Worm (Caenorhabditis elegans) whole organism, young adult: ENCODE results near the gene pola-1.

Experiments used
- B0261.1 ChIP-seq: sonication (generic microtip); optimal IDR thresholded peaks from 2 replicates; lab custom pipeline; 2016; ENCODE audit warnings: mild to moderate bottlenecking, missing genetic modification characterization, moderate library complexity, missing compliant biosample characterization
- B0336.3 ChIP-seq: fragments of 200-800 bp; sonication (Bioruptor generic); IDR thresholded peaks from 2 replicates; pipeline ENCODE4 v1.3.6; 2022; ENCODE audit warnings: missing genetic modification characterization, missing compliant biosample characterization
- C06A6.2 ChIP-seq: fragments of 200-800 bp; sonication (Bioruptor generic); conservative IDR thresholded peaks from 2 replicates; pipeline ENCODE4 v1.3.6; 2022; ENCODE audit warnings: missing genetic modification characterization, missing compliant biosample characterization
- C17E4.6 ChIP-seq: fragments of 200-800 bp; sonication (Bioruptor generic); IDR thresholded peaks from 2 replicates; pipeline ENCODE4 v1.3.6; 2022; ENCODE audit warnings: missing genetic modification reagents, missing genetic modification characterization, missing compliant biosample characterization
- D2030.7 ChIP-seq: fragments of 200-800 bp; sonication (Bioruptor generic); IDR thresholded peaks from 2 replicates; pipeline ENCODE4 v1.3.6; 2022; ENCODE audit warnings: missing genetic modification reagents, missing genetic modification characterization, missing compliant biosample characterization
- F10E7.11 ChIP-seq: sonication (generic microtip); optimal IDR thresholded peaks from 2 replicates; lab custom pipeline; 2017; ENCODE audit warnings: mild to moderate bottlenecking, missing genetic modification characterization, moderate library complexity, missing compliant biosample characterization
- F33H1.4 ChIP-seq: fragments of 200-800 bp; sonication (Bioruptor generic); IDR thresholded peaks from 2 replicates; pipeline ENCODE4 v1.3.6; 2022; ENCODE audit warnings: missing genetic modification reagents, missing genetic modification characterization, missing compliant biosample characterization
- F49E8.2 ChIP-seq: sonication (generic microtip); optimal IDR thresholded peaks from 3 replicates; lab custom pipeline; 2017; ENCODE audit warnings: missing genetic modification characterization, mild to moderate bottlenecking, missing compliant biosample characterization, antibody characterized with exemption, moderate library complexity; ENCODE audit not compliant: insufficient read depth
- F52B5.7 ChIP-seq: sonication (generic microtip); optimal IDR thresholded peaks from 2 replicates; lab custom pipeline; 2016; ENCODE audit warnings: mild to moderate bottlenecking, missing genetic modification characterization, missing compliant biosample characterization
- F57A8.1 ChIP-seq: fragments of 200-800 bp; sonication (Bioruptor generic); optimal IDR thresholded peaks from 2 replicates; lab custom pipeline; 2018; ENCODE audit warnings: mild to moderate bottlenecking, missing genetic modification characterization, moderate library complexity, missing compliant biosample characterization
- F57C9.4 ChIP-seq: sonication (generic microtip); optimal IDR thresholded peaks from 2 replicates; lab custom pipeline; 2017; ENCODE audit warnings: mild to moderate bottlenecking, missing genetic modification characterization, missing compliant biosample characterization
- K12H6.12 ChIP-seq: fragments of 200-800 bp; sonication (Bioruptor generic); optimal IDR thresholded peaks from 2 replicates; lab custom pipeline; 2018; ENCODE audit warnings: mild to moderate bottlenecking, missing genetic modification characterization, missing compliant biosample characterization
- Y79H2A.3 ChIP-seq: fragments of 200-800 bp; sonication (Bioruptor generic); conservative IDR thresholded peaks from 2 replicates; pipeline ENCODE4 v1.3.6; 2022; ENCODE audit warnings: missing genetic modification reagents, missing genetic modification characterization, missing compliant biosample characterization
- aptf-2 ChIP-seq: fragments of 200-800 bp; sonication (Bioruptor generic); conservative IDR thresholded peaks from 2 replicates; pipeline ENCODE4 v1.3.6; 2022; ENCODE audit warnings: missing genetic modification reagents, missing genetic modification characterization, missing compliant biosample characterization
- aptf-3 ChIP-seq: fragments of 200-800 bp; sonication (Bioruptor generic); IDR thresholded peaks from 2 replicates; pipeline ENCODE4 v1.3.6; 2022; ENCODE audit warnings: missing genetic modification characterization, missing compliant biosample characterization
- atf-7 ChIP-seq: sonication (generic microtip); optimal IDR thresholded peaks from 2 replicates; lab custom pipeline; 2017; ENCODE audit warnings: mild to moderate bottlenecking, missing genetic modification characterization, missing compliant biosample characterization
- bed-2 ChIP-seq: fragments of 200-800 bp; sonication (Bioruptor generic); IDR thresholded peaks from 2 replicates; pipeline ENCODE4 v1.3.6; 2022; ENCODE audit warnings: missing genetic modification reagents, missing genetic modification characterization, missing compliant biosample characterization
- cebp-1 ChIP-seq, 2 experiments: fragments of 200-800 bp in 1 of 2; sonication (Bioruptor generic) in 1 of 2; sonication (generic microtip) in 1 of 2; IDR thresholded peaks in 1 of 2; optimal IDR thresholded peaks in 1 of 2; 2 replicates each; pipeline versions ENCODE4 v1.3.6 to Lab custom; 2017 to 2022; ENCODE audit warnings: missing compliant biosample characterization in 2 of 2, missing genetic modification characterization in 2 of 2, mild to moderate bottlenecking in 1 of 2, missing genetic modification reagents in 1 of 2, moderate library complexity in 1 of 2
- ceh-27 ChIP-seq: fragments of 200-800 bp; sonication (Bioruptor generic); optimal IDR thresholded peaks from 2 replicates; lab custom pipeline; 2018; ENCODE audit warnings: mild to moderate bottlenecking, missing genetic modification characterization, moderate library complexity, missing compliant biosample characterization
- die-1 ChIP-seq: sonication (generic microtip); optimal IDR thresholded peaks from 2 replicates; lab custom pipeline; 2016; ENCODE audit warnings: missing genotype, mild to moderate bottlenecking, missing genetic modification characterization, missing compliant biosample characterization
- dpl-1 ChIP-seq: fragments of 150-350 bp; optimal IDR thresholded peaks from 2 replicates; lab custom pipeline; 2014; ENCODE audit warnings: missing biosample characterization, missing genetic modification reagents, missing genetic modification characterization
- ekl-4 ChIP-seq: fragments of 200-800 bp; sonication (Bioruptor generic); IDR thresholded peaks from 2 replicates; pipeline ENCODE4 v1.3.6; 2022; ENCODE audit warnings: missing genetic modification reagents, missing genetic modification characterization, missing compliant biosample characterization
- hlh-12 ChIP-seq: sonication (generic microtip); optimal IDR thresholded peaks from 2 replicates; lab custom pipeline; 2016; ENCODE audit warnings: missing genetic modification characterization, missing compliant biosample characterization
- hsf-1 ChIP-seq: fragments of 200-800 bp; sonication (Bioruptor generic); IDR thresholded peaks from 2 replicates; pipeline ENCODE4 v1.3.6; 2022; ENCODE audit warnings: missing genetic modification reagents, missing genetic modification characterization, missing compliant biosample characterization
- let-607 ChIP-seq, 2 experiments: fragments of 200-800 bp in 1 of 2; sonication (Bioruptor generic) in 1 of 2; sonication (generic microtip) in 1 of 2; optimal IDR thresholded peaks; 2 replicates each; lab custom pipeline; 2016 to 2018; ENCODE audit warnings: mild to moderate bottlenecking in 2 of 2, missing compliant biosample characterization in 2 of 2, missing genetic modification characterization in 2 of 2, moderate library complexity in 2 of 2, missing genotype in 1 of 2
- lin-54 ChIP-seq: fragments of 200-800 bp; sonication (Bioruptor generic); optimal IDR thresholded peaks from 2 replicates; lab custom pipeline; 2018; ENCODE audit warnings: mild to moderate bottlenecking, missing genetic modification characterization, missing compliant biosample characterization
- lsl-1 ChIP-seq: fragments of 200-800 bp; sonication (Bioruptor generic); optimal IDR thresholded peaks from 2 replicates; lab custom pipeline; 2018; ENCODE audit warnings: mild to moderate bottlenecking, missing genetic modification characterization, moderate library complexity, missing compliant biosample characterization
- madf-6 ChIP-seq: fragments of 200-800 bp; sonication (Bioruptor generic); IDR thresholded peaks from 2 replicates; pipeline ENCODE4 v1.3.6; 2022; ENCODE audit warnings: missing genetic modification reagents, missing genetic modification characterization, missing compliant biosample characterization
- mes-4 ChIP-seq: sonication (generic microtip); optimal IDR thresholded peaks from 2 replicates; lab custom pipeline; 2016; ENCODE audit warnings: missing genotype, missing genetic modification characterization, missing compliant biosample characterization
- nfyb-1 ChIP-seq: fragments of 200-800 bp; sonication (Bioruptor generic); IDR thresholded peaks from 2 replicates; pipeline ENCODE4 v1.3.6; 2022; ENCODE audit warnings: missing genetic modification reagents, missing genetic modification characterization, missing compliant biosample characterization
- nhr-27 ChIP-seq: fragments of 200-800 bp; sonication (Bioruptor generic); optimal IDR thresholded peaks from 2 replicates; lab custom pipeline; 2018; ENCODE audit warnings: mild to moderate bottlenecking, missing genetic modification characterization, moderate library complexity, missing compliant biosample characterization
- repo-1 ChIP-seq: sonication (generic microtip); optimal IDR thresholded peaks from 2 replicates; lab custom pipeline; 2017; ENCODE audit warnings: mild to moderate bottlenecking, missing genetic modification characterization, missing compliant biosample characterization
- snpc-1.1 ChIP-seq: sonication (generic microtip); optimal IDR thresholded peaks from 2 replicates; lab custom pipeline; 2017; ENCODE audit warnings: missing genetic modification characterization, mild to moderate bottlenecking, missing compliant biosample characterization, antibody characterized with exemption, moderate library complexity, missing genotype, missing genetic modification reagents; ENCODE audit not compliant: insufficient read depth
- tbp1 ChIP-seq: fragments of 200-800 bp; sonication (Bioruptor generic); optimal IDR thresholded peaks from 2 replicates; lab custom pipeline; 2018; ENCODE audit warnings: mild to moderate bottlenecking, missing genetic modification characterization, missing compliant biosample characterization
- tbx-9 ChIP-seq: sonication (generic microtip); optimal IDR thresholded peaks from 2 replicates; lab custom pipeline; 2016; ENCODE audit warnings: borderline replicate concordance, missing genetic modification characterization, inconsistent platforms, missing compliant biosample characterization
- unc-62 ChIP-seq: fragments of 150-350 bp; optimal IDR thresholded peaks from 2 replicates; lab custom pipeline; 2014; ENCODE audit warnings: missing biosample characterization, missing genetic modification reagents, missing genetic modification characterization
- xnd-1 ChIP-seq: sonication (generic microtip); optimal IDR thresholded peaks from 2 replicates; lab custom pipeline; 2016; ENCODE audit warnings: missing genotype, missing genetic modification reagents, missing genetic modification characterization, missing compliant biosample characterization
- zim-3 ChIP-seq: sonication (generic microtip); optimal IDR thresholded peaks from 2 replicates; lab custom pipeline; 2017; ENCODE audit warnings: mild to moderate bottlenecking, missing genetic modification characterization, moderate library complexity, missing compliant biosample characterization
- ztf-18 ChIP-seq: sonication (generic microtip); optimal IDR thresholded peaks from 2 replicates; lab custom pipeline; 2016; ENCODE audit warnings: missing genotype, mild to moderate bottlenecking, missing genetic modification characterization, missing compliant biosample characterization
- ztf-22 ChIP-seq: fragments of 200-800 bp; sonication (Bioruptor generic); optimal IDR thresholded peaks from 2 replicates; lab custom pipeline; 2018; ENCODE audit warnings: mild to moderate bottlenecking, missing genetic modification characterization, moderate library complexity, missing compliant biosample characterization
- ztf-25 ChIP-seq: fragments of 200-800 bp; sonication (Bioruptor generic); IDR thresholded peaks from 2 replicates; pipeline ENCODE4 v1.3.6; 2022; ENCODE audit warnings: missing genetic modification reagents, missing genetic modification characterization, missing compliant biosample characterization
- ztf-26 ChIP-seq: sonication (generic microtip); optimal IDR thresholded peaks from 2 replicates; lab custom pipeline; 2017; ENCODE audit warnings: missing genetic modification characterization, missing compliant biosample characterization

pola-1 gene

DNA sequence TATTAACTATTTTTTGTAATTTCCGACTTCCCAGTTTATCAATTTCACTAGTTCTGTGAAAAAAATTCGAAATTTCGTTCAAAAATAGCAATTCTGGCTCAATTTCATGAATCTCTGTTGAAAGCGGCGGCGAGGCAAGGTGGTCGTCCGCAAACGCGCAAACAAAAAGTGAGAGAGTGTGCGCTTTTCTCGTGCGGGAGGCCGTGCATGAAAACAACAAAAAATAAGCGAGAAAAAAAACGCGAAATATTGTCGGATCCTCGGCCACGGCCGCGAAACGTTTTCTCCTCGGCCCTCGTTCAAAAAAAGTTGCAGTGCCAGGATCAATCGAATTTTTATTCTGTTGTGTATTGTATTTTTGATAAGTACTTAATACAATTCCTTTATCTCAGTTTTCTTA, 29.5 kb upstream of the pola-1 start (continued):
- TF ChIP-seq ekl-4 (GFP tag; lab: Robert Waterston, UW) (0 out of 2 replicates have a peak, but pooled peaks have one; percentile 38), ztf-25 (GFP tag; lab: Robert Waterston, UW) (0 out of 2 replicates have a peak, but pooled peaks have one; percentile 41), snpc-1.1 (tag; lab: Kevin White, UChicago) (no peak), lin-54 (GFP tag; lab: Kevin White, UChicago) (peak; percentile 59), F57A8.1 (GFP tag; lab: Kevin White, UChicago) (no peak), let-607 (tag; optimal IDR thresholded peaks at IDR 0.05; lab: Kevin White, UChicago) (peak in 1 of 2 experiments; percentile 5), ztf-22 (GFP tag; lab: Kevin White, UChicago) (no peak), cebp-1 (GFP tag; IDR thresholded peaks at IDR 0.05; lab: Robert Waterston, UW) (no peak), cebp-1 (tag; optimal IDR thresholded peaks at IDR 0.05; lab: Kevin White, UChicago) (peak; percentile 71), aptf-3 (GFP tag; lab: Robert Waterston, UW) (no peak), unc-62 (GFP tag; lab: Kevin White, UChicago) (no peak), K12H6.12 (tag; lab: Kevin White, UChicago) (peak; percentile 55), nfyb-1 (GFP tag; lab: Robert Waterston, UW) (0 out of 2 replicates have a peak, but pooled peaks have one; percentile 61)

- TF ChIP-seq atf-7 (tag; lab: Kevin White, UChicago) = no peak
- TF ChIP-seq bed-2 = no peak
- TF ChIP-seq nfyb-1 (GFP tag; lab: Robert Waterston, UW) = no peak
- peak; percentile 39 for TF ChIP-seq xnd-1
- no peak for TF ChIP-seq hsf-1 (GFP tag; lab: Robert Waterston, UW)
- TF ChIP-seq D2030.7 (GFP tag; lab: Robert Waterston, UW) = peak; percentile 24; the same call in 1 of the 2 replicates
- TF ChIP-seq mes-4 (tag; lab: Kevin White, UChicago) = no peak
- TF ChIP-seq lsl-1 (GFP tag; lab: Kevin White, UChicago) = peak; percentile 52
- peak; percentile 40; the same call in 1 of the 2 replicates for TF ChIP-seq madf-6 (GFP tag; lab: Robert Waterston, UW)
- peak; percentile 1 for TF ChIP-seq lin-54 (GFP tag; lab: Kevin White, UChicago)
- no peak for TF ChIP-seq F49E8.2
- TF ChIP-seq B0261.1 (tag; lab: Kevin White, UChicago) = no peak
- no peak for TF ChIP-seq hlh-12
- peak; percentile 64 for TF ChIP-seq F33H1.4 (GFP tag; lab: Robert Waterston, UW)
- no peak for TF ChIP-seq ztf-26 (tag; lab: Kevin White, UChicago)
- TF ChIP-seq, all 124 proteins: peak for 6
Observed at ce11 chrIII:11113845-11114244, 28.4 kb upstream of the pola-1 start.

DNA sequence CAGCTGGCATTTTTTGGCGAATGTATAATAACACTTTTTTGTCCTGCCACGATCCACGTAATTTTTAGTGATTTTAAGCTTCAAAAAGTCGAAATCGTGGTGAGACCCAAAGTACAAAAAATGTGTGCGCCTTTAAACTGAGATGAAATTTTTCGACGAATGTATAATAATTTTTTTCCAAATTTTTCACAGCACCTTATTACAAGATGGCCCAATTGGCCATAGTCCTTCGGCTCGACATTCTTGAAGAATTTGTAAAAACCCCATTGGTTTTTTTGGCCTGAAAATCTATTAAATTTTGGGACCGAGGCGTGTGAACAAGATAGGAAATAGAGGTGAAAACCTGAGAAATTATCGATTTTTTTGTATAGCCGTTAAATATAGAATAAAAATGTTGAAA, 26.3 kb upstream of the pola-1 start:
- TF ChIP-seq tbx-9 (no peak), C17E4.6 (GFP tag; lab: Robert Waterston, UW) (no peak), C06A6.2 (GFP tag; lab: Robert Waterston, UW) (no peak), repo-1 (tag; lab: Kevin White, UChicago) (no peak), ztf-18 (no peak), tbp1 (GFP tag; lab: Kevin White, UChicago) (no peak), aptf-2 (no peak), ceh-27 (GFP tag; lab: Kevin White, UChicago) (no peak), B0336.3 (GFP tag; lab: Robert Waterston, UW) (no peak), die-1 (tag; lab: Kevin White, UChicago) (no peak), F33H1.4 (GFP tag; lab: Robert Waterston, UW) (no peak), F49E8.2 (no peak), Y79H2A.3 (no peak), nhr-27 (no peak), K12H6.12 (tag; lab: Kevin White, UChicago) (no peak), F52B5.7 (tag; lab: Kevin White, UChicago) (no peak), F10E7.11 (tag; lab: Kevin White, UChicago) (no peak), zim-3 (tag; lab: Kevin White, UChicago) (no peak), dpl-1 (GFP tag; lab: Kevin White, UChicago) (no peak), F57C9.4 (tag; lab: Kevin White, UChicago) (no peak)
